ENCODE assay signal across 3 fruit fly cellular contexts in the genomic region with DNA sequence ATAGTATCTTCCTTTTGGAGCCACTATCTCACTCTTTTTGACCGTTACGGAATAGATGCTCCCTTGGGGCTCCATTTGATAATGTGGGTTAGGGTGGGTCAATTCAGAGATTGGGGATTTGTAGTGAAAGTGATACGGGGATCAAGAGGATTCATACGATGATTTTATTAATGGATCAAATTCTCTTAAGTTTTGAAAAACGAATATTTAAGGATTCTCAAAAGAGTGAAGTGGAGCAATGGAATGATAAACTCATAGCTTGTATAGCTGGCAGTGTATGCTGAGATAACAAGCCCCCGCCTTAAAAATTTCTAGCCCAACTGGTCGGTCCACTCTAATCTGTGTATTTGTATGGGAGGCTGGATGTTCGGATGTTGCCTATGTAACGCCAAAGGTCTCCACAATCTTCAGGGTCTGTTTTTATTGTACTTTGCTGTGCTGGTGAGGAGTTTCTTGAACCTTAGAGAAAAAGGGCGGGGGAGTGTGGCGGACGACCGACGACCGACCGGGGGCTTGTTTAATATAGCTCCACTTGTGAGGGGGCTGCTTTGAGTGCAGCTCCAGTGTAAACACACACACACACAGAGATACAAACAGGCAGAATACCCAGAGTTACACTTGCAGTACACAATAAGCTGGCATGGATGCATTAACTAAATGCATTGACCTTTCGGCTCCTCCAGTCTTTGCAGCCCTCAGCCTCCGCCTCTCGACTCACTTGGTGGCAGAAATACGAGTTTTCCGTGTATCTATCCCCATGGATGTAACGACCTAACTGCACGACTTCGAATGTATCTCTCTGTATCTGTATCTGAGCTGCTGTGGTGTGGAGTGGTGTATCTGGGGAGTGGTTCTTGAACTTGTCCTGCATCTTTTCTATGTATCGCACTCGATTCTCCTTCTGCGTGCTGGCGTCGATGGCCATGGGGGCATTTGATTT.
TF ChIP-seq lines count a peak whose summit lies in the region.

No protein-coding gene starts in this region.

- TF ChIP-seq CTCF in whole organism, embryonic (GFP tag; optimal IDR thresholded peaks at IDR 0.05; lab: Kevin White, UChicago): no peak

TF ChIP-seq in whole organism, embryonic, 481 proteins besides CTCF, POLR2A, EP300 and RAD21 (continues in another document):
- TF ChIP-seq CG7372 (GFP tag; IDR thresholded peaks at IDR 0.05; lab: Robert Waterston, UW): no peak
- no peak for TF ChIP-seq CG3995 (GFP tag; optimal IDR thresholded peaks at IDR 0.05; lab: Kevin White, UChicago)
- no peak for TF ChIP-seq CG13624 (GFP tag; optimal IDR thresholded peaks at IDR 0.05; lab: Kevin White, UChicago)
- TF ChIP-seq sens (GFP tag; lab: Kevin White, UChicago): peak; percentile 64
- TF ChIP-seq hb (GFP tag; IDR thresholded peaks at IDR 0.05; lab: Robert Waterston, UW; ENCODE audit: partially characterized antibody): no peak
- TF ChIP-seq schlank (tag; optimal IDR thresholded peaks at IDR 0.05; lab: Kevin White, UChicago): no peak
- TF ChIP-seq CG2712 (tag; optimal IDR thresholded peaks at IDR 0.05; lab: Kevin White, UChicago): peak; percentile 28
- no peak for TF ChIP-seq trh (GFP tag; optimal IDR thresholded peaks at IDR 0.05; lab: Kevin White, UChicago)
- no peak for TF ChIP-seq CG8089 (GFP tag; optimal IDR thresholded peaks at IDR 0.05; lab: Kevin White, UChicago)
- no peak for TF ChIP-seq Optix (GFP tag; IDR thresholded peaks at IDR 0.05; lab: Robert Waterston, UW)
- TF ChIP-seq CG32767 (GFP tag; IDR thresholded peaks at IDR 0.05; lab: Robert Waterston, UW): peak; percentile 42; the same call in 1 of the 2 replicates
- TF ChIP-seq Elba2 (GFP tag; optimal IDR thresholded peaks at IDR 0.05; lab: Kevin White, UChicago): no peak
- TF ChIP-seq dmrt99B (tag; optimal IDR thresholded peaks at IDR 0.05; lab: Kevin White, UChicago): no peak
- TF ChIP-seq Gug (GFP tag; IDR thresholded peaks at IDR 0.05; lab: Robert Waterston, UW): no peak
- no peak for TF ChIP-seq prd (optimal IDR thresholded peaks at IDR 0.05; lab: Kevin White, UChicago)
- TF ChIP-seq prd (GFP tag; IDR thresholded peaks at IDR 0.05; lab: Robert Waterston, UW): no peak
- TF ChIP-seq CG2116 (GFP tag; optimal IDR thresholded peaks at IDR 0.05; lab: Kevin White, UChicago): no peak
- TF ChIP-seq chinmo (GFP tag; IDR thresholded peaks at IDR 0.05; lab: Robert Waterston, UW; ENCODE audit: partially characterized antibody): no peak
- TF ChIP-seq amos (GFP tag; IDR thresholded peaks at IDR 0.05; lab: Robert Waterston, UW; ENCODE audit: partially characterized antibody): no peak
- TF ChIP-seq phol (tag; optimal IDR thresholded peaks at IDR 0.05; lab: Kevin White, UChicago): peak; percentile 2
- TF ChIP-seq CG16815 (GFP tag; optimal IDR thresholded peaks at IDR 0.05; lab: Kevin White, UChicago): no peak
- no peak for TF ChIP-seq ATbp (GFP tag; optimal IDR thresholded peaks at IDR 0.05; lab: Kevin White, UChicago)
- TF ChIP-seq Nf-YB (GFP tag; optimal IDR thresholded peaks at IDR 0.05; lab: Kevin White, UChicago): no peak
- no peak for TF ChIP-seq CG12391 (tag; optimal IDR thresholded peaks at IDR 0.05; lab: Kevin White, UChicago)
- TF ChIP-seq Hmx (GFP tag; optimal IDR thresholded peaks at IDR 0.05; lab: Kevin White, UChicago): no peak
- no peak for TF ChIP-seq CG16863 (GFP tag; optimal IDR thresholded peaks at IDR 0.05; lab: Kevin White, UChicago)
- TF ChIP-seq CG13775 (GFP tag; optimal IDR thresholded peaks at IDR 0.05; lab: Kevin White, UChicago): no peak

TF ChIP-seq in whole organism, prepupa, 60 proteins besides CTCF, POLR2A, EP300 and RAD21 (continues in another document):
- TF ChIP-seq CG4318 (GFP tag; optimal IDR thresholded peaks at IDR 0.05; lab: Kevin White, UChicago) (peak; percentile 31), CG6276 (GFP tag; optimal IDR thresholded peaks at IDR 0.05; lab: Kevin White, UChicago) (peak; percentile 8), Blimp-1 (GFP tag; optimal IDR thresholded peaks at IDR 0.05; lab: Kevin White, UChicago) (no peak), CG15336 (GFP tag; IDR thresholded peaks at IDR 0.05; lab: Robert Waterston, UW) (peak; percentile 73), net (GFP tag; optimal IDR thresholded peaks at IDR 0.05; lab: Kevin White, UChicago) (peak; percentile 11), CG3919 (GFP tag; optimal IDR thresholded peaks at IDR 0.05; lab: Kevin White, UChicago) (peak; percentile 40), CG32006 (GFP tag; optimal IDR thresholded peaks at IDR 0.05; lab: Kevin White, UChicago) (peak; percentile 68), acj6 (GFP tag; optimal IDR thresholded peaks at IDR 0.05; lab: Kevin White, UChicago) (peak; percentile 31), CG10631 (GFP tag; optimal IDR thresholded peaks at IDR 0.05; lab: Kevin White, UChicago) (peak; percentile 74), CG6163 (GFP tag; IDR thresholded peaks at IDR 0.05; lab: Robert Waterston, UW) (peak; percentile 38), Hr4 (GFP tag; optimal IDR thresholded peaks at IDR 0.05; lab: Kevin White, UChicago) (peak; percentile 25), CG1621 (tag; optimal IDR thresholded peaks at IDR 0.05; lab: Kevin White, UChicago) (peak; percentile 21), CG6792 (GFP tag; optimal IDR thresholded peaks at IDR 0.05; lab: Kevin White, UChicago) (peak; percentile 22), ss (GFP tag; optimal IDR thresholded peaks at IDR 0.05; lab: Kevin White, UChicago) (peak in 1 of 2 experiments; percentile 43), cyc (GFP tag; optimal IDR thresholded peaks at IDR 0.05; lab: Kevin White, UChicago) (no peak), CG31627 (GFP tag; optimal IDR thresholded peaks at IDR 0.05; lab: Kevin White, UChicago) (no peak), eg (GFP tag; IDR thresholded peaks at IDR 0.05; lab: Robert Waterston, UW) (peak; percentile 49; the same call in 2 of the 3 replicates), CG10669 (GFP tag; optimal IDR thresholded peaks at IDR 0.05; lab: Kevin White, UChicago) (peak; percentile 48), CG16779 (tag; optimal IDR thresholded peaks at IDR 0.05; lab: Kevin White, UChicago) (peak; percentile 47), pdm3 (GFP tag; optimal IDR thresholded peaks at IDR 0.05; lab: Kevin White, UChicago) (peak; percentile 38), CG7368 (GFP tag; optimal IDR thresholded peaks at IDR 0.05; lab: Kevin White, UChicago) (no peak), dac (GFP tag; optimal IDR thresholded peaks at IDR 0.05; lab: Kevin White, UChicago) (peak; percentile 18), Ets21C (GFP tag; optimal IDR thresholded peaks at IDR 0.05; lab: Kevin White, UChicago) (no peak), CG6808 (GFP tag; optimal IDR thresholded peaks at IDR 0.05; lab: Kevin White, UChicago) (peak; percentile 54), CG11762 (GFP tag; optimal IDR thresholded peaks at IDR 0.05; lab: Kevin White, UChicago; ENCODE audit: insufficient read depth) (peak; percentile 54), dsx (GFP tag; optimal IDR thresholded peaks at IDR 0.05; lab: Kevin White, UChicago; ENCODE audit: poor library complexity, severe bottlenecking) (peak; percentile 67), Lpt (GFP tag; optimal IDR thresholded peaks at IDR 0.05; lab: Kevin White, UChicago) (peak; percentile 52)

TF ChIP-seq in whole organism, pupa, 21 proteins besides CTCF, POLR2A, EP300 and RAD21:
- peak; percentile 37 for TF ChIP-seq D1 (tag; optimal IDR thresholded peaks at IDR 0.05; lab: Kevin White, UChicago)
- TF ChIP-seq Pif1A (GFP tag; optimal IDR thresholded peaks at IDR 0.05; lab: Kevin White, UChicago): peak; percentile 69
- TF ChIP-seq Ets98B (GFP tag; IDR thresholded peaks at IDR 0.05; lab: Robert Waterston, UW): peak; percentile 39; the same call in 1 of the 2 replicates
- peak; percentile 67 for TF ChIP-seq Pif1B (GFP tag; optimal IDR thresholded peaks at IDR 0.05; lab: Kevin White, UChicago)
- peak; percentile 13 for TF ChIP-seq CG13204 (GFP tag; optimal IDR thresholded peaks at IDR 0.05; lab: Kevin White, UChicago)
- peak; percentile 79 for TF ChIP-seq CG9948 (tag; optimal IDR thresholded peaks at IDR 0.05; lab: Kevin White, UChicago)
- 0 out of 2 replicates have a peak, but pooled peaks have one; percentile 10 for TF ChIP-seq rn (GFP tag; IDR thresholded peaks at IDR 0.05; lab: Robert Waterston, UW)
- no peak for TF ChIP-seq CG10348 (GFP tag; IDR thresholded peaks at IDR 0.05; lab: Robert Waterston, UW)
- TF ChIP-seq CG15710 (tag; optimal IDR thresholded peaks at IDR 0.05; lab: Kevin White, UChicago): peak; percentile 62
- TF ChIP-seq CG8159 (tag; optimal IDR thresholded peaks at IDR 0.05; lab: Kevin White, UChicago): peak; percentile 97
- peak; percentile 71; the same call in 2 of the 3 replicates for TF ChIP-seq CG4496 (GFP tag; IDR thresholded peaks at IDR 0.05; lab: Robert Waterston, UW)
- peak; percentile 85 for TF ChIP-seq CG14655 (GFP tag; optimal IDR thresholded peaks at IDR 0.05; lab: Kevin White, UChicago)
- peak; percentile 69 for TF ChIP-seq CG34367 (tag; optimal IDR thresholded peaks at IDR 0.05; lab: Kevin White, UChicago)
- TF ChIP-seq fd96Ca (GFP tag; IDR thresholded peaks at IDR 0.05; lab: Robert Waterston, UW): peak; percentile 28; the same call in 1 of the 3 replicates
- peak; percentile 35; the same call in 1 of the 2 replicates for TF ChIP-seq CG12605 (GFP tag; IDR thresholded peaks at IDR 0.05; lab: Robert Waterston, UW)
- no peak for TF ChIP-seq gl (tag; optimal IDR thresholded peaks at IDR 0.05; lab: Kevin White, UChicago)
- no peak for TF ChIP-seq Snoo (tag; optimal IDR thresholded peaks at IDR 0.05; lab: Kevin White, UChicago)
- TF ChIP-seq CG17806 (tag; optimal IDR thresholded peaks at IDR 0.05; lab: Kevin White, UChicago): peak; percentile 65
- TF ChIP-seq CG8301 (tag; optimal IDR thresholded peaks at IDR 0.05; lab: Kevin White, UChicago): peak; percentile 75
- peak; percentile 98 for TF ChIP-seq EcR (GFP tag; optimal IDR thresholded peaks at IDR 0.05; lab: Kevin White, UChicago)
- TF ChIP-seq CG32121 (GFP tag; IDR thresholded peaks at IDR 0.05; lab: Robert Waterston, UW): no peak

Comparison
In these comparisons a context has a peak if more than half of its experiments do, and no peak if none do; other contexts are left out.
1. Of the 7 proteins assayed by ChIP-seq in both whole organism, embryonic and whole organism, prepupa: peak only in whole organism, embryonic: Blimp-1; only in whole organism, prepupa: CG16779, Gug and Lpt; in both: none; in neither: 3.